Worm (Caenorhabditis elegans) whole organism, early embryonic: ENCODE data around the gene srh-303.
"Not testable (repeated sequence)": the region's sequence is repeated elsewhere in the genome, so short reads cannot be mapped to it uniquely, and the experiment has no call there.

Experiments used
- B0310.2 ChIP-seq: sonication (generic microtip); optimal IDR thresholded peaks from 2 replicates; lab custom pipeline; 2016; ENCODE audit warnings: mild to moderate bottlenecking, missing genetic modification characterization, missing compliant biosample characterization
- F13C5.2 ChIP-seq: sonication (generic microtip); optimal IDR thresholded peaks from 2 replicates; lab custom pipeline; 2017; ENCODE audit warnings: mild to moderate bottlenecking, missing genetic modification characterization, inconsistent platforms, missing compliant biosample characterization
- aly-1 ChIP-seq: sonication (generic microtip); optimal IDR thresholded peaks from 2 replicates; lab custom pipeline; 2016; ENCODE audit warnings: missing genetic modification characterization, missing compliant biosample characterization
- ama-1 ChIP-seq: fragments of 150-350 bp; optimal IDR thresholded peaks from 2 replicates; lab custom pipeline; 2014
- ceh-13 ChIP-seq: fragments of 200-800 bp; sonication (Bioruptor generic); optimal IDR thresholded peaks from 2 replicates; lab custom pipeline; 2018; ENCODE audit warnings: mild to moderate bottlenecking, missing genetic modification characterization, missing compliant biosample characterization
- ceh-36 ChIP-seq: sonication (generic microtip); optimal IDR thresholded peaks from 2 replicates; lab custom pipeline; 2016; ENCODE audit warnings: missing genetic modification characterization, inconsistent platforms, missing compliant biosample characterization
- ets-7 ChIP-seq: sonication (generic microtip); optimal IDR thresholded peaks from 2 replicates; lab custom pipeline; 2016; ENCODE audit warnings: missing genotype, missing genetic modification characterization, missing compliant biosample characterization
- flt-1 ChIP-seq: fragments of 200-800 bp; sonication (Bioruptor generic); IDR thresholded peaks from 2 replicates; pipeline ENCODE4 v1.3.6; 2022; ENCODE audit warnings: missing genetic modification characterization, missing compliant biosample characterization
- hmbx-1 ChIP-seq: sonication (generic microtip); optimal IDR thresholded peaks from 2 replicates; lab custom pipeline; 2016; ENCODE audit warnings: mild to moderate bottlenecking, missing genetic modification characterization, missing compliant biosample characterization
- hmg-4 ChIP-seq: fragments of 200-800 bp; sonication (Bioruptor generic); optimal IDR thresholded peaks from 2 replicates; lab custom pipeline; 2018; ENCODE audit warnings: mild to moderate bottlenecking, missing genetic modification characterization, missing compliant biosample characterization
- hnd-1 ChIP-seq: sonication (generic microtip); optimal IDR thresholded peaks from 2 replicates; lab custom pipeline; 2016; ENCODE audit warnings: missing genetic modification characterization, missing compliant biosample characterization
- pes-1 ChIP-seq: fragments of 200-800 bp; sonication (Bioruptor generic); IDR thresholded peaks from 2 replicates; pipeline ENCODE4 v1.3.6; 2022; ENCODE audit warnings: missing genetic modification reagents, missing genetic modification characterization, missing compliant biosample characterization
- scrt-1 ChIP-seq: fragments of 200-800 bp; sonication (Bioruptor generic); IDR thresholded peaks from 2 replicates; pipeline ENCODE4 v1.3.6; 2022; ENCODE audit warnings: missing genetic modification characterization, missing compliant biosample characterization
- sea-1 ChIP-seq: fragments of 200-800 bp; sonication (Bioruptor generic); conservative IDR thresholded peaks from 2 replicates; pipeline ENCODE4 v1.3.6; 2022; ENCODE audit warnings: missing genetic modification characterization, missing compliant biosample characterization
- tbx-11 ChIP-seq: fragments of 200-800 bp; sonication (Bioruptor generic); IDR thresholded peaks from 2 replicates; pipeline ENCODE4 v1.3.6; 2022; ENCODE audit warnings: missing genetic modification characterization, missing compliant biosample characterization
- tbx-37 ChIP-seq: fragments of 200-800 bp; sonication (Bioruptor generic); conservative IDR thresholded peaks from 2 replicates; pipeline ENCODE4 v1.3.6; 2022; ENCODE audit warnings: missing genetic modification reagents, missing genetic modification characterization, missing compliant biosample characterization
- tra-4 ChIP-seq: sonication (generic microtip); optimal IDR thresholded peaks from 2 replicates; lab custom pipeline; 2017; ENCODE audit warnings: missing genetic modification characterization, missing compliant biosample characterization

srh-303 gene

DNA sequence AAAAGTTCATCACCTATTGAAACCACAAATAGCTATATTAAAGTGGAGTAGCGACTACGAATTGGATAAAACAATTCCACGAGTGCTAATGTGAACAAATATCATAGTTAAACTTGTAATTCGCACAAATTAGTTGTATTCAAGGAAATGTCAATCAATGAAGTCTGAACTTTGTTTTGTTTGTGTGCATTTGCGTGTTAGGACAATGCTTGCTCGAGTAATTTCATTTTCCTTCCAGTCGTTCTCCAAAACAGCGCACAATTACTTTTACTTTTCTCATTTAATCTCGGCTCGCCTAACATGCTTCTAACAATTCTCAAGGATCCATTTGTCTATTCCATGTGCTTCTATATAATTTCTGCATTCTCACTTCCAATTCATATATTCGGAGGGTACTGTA lies 6.8 kb upstream of the srh-303 start, which contains the start of gene srh-301:
srh-301 (plus strand) TSS at position 301 of the 400 bp plus-strand sequence.
- no peak for TF ChIP-seq sea-1
- TF ChIP-seq B0310.2: no peak
- TF ChIP-seq aly-1 (tag; lab: Kevin White, UChicago): no peak
- no peak for TF ChIP-seq tbx-11
- no peak for TF ChIP-seq hnd-1 (tag; lab: Kevin White, UChicago)
- TF ChIP-seq flt-1 (GFP tag; lab: Robert Waterston, UW): no peak
- TF ChIP-seq ceh-13 (GFP tag; lab: Kevin White, UChicago): no peak
- TF ChIP-seq ama-1 (lab: Kevin White, UChicago): no peak
- no peak for TF ChIP-seq tra-4 (tag; lab: Kevin White, UChicago)
- no peak for TF ChIP-seq ceh-36
- no peak for TF ChIP-seq F13C5.2 (tag; lab: Kevin White, UChicago)
- TF ChIP-seq hmbx-1 (tag; lab: Kevin White, UChicago): no peak
- TF ChIP-seq scrt-1 (GFP tag; lab: Robert Waterston, UW): no peak
- TF ChIP-seq ets-7 (tag; lab: Kevin White, UChicago): no peak

DNA sequence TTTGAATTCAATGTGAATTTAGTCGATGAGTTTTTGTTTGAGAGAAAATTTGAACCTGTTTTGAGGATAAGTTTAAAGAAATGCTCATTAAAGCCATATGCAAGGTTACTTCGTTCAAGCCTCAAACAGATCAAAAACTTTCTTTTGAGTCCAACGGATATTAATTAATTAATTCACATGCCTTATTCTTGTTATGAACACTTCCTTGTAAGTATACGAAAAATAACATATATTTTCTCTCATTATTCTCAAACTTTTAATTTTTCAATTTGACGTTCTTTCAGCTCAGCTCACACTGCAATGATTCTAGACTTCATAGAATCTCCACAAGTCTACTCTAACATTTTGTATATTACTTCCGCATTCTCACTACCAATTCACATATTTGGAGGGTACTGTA lies 3.1 kb upstream of the srh-303 start, which contains the start of gene srh-304:
srh-304 (plus strand) TSS at position 301 of the 400 bp plus-strand sequence.
- no peak for TF ChIP-seq ceh-13 (GFP tag; lab: Kevin White, UChicago)
- TF ChIP-seq ceh-36: no peak
- TF ChIP-seq flt-1 (GFP tag; lab: Robert Waterston, UW): no peak
- no peak for TF ChIP-seq F13C5.2 (tag; lab: Kevin White, UChicago)
- no peak for TF ChIP-seq aly-1 (tag; lab: Kevin White, UChicago)

DNA sequence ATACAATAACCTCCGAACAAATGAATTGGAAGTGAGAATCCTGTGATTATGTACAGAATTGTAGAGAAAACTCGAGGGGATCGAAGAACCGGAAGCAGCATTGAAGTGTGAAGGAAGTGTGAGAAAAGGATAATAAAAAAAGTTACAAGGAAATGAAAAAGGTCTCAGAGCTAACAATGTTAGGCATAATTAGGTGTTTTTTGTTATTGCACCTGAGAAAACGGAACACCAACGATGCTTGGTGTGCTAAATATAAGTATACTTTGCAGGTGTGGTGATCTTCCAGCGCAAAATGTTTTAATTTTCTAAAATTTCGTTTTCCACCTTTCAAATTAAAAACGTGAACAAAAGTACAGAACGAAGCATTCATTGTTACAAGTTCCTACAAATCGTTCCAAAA lies 12.7 kb downstream of the srh-303 start, which contains the start of gene srh-286:
srh-286 (minus strand) TSS at position 101 of the 400 bp plus-strand sequence.
- TF ChIP-seq tbx-37: no peak

DNA sequence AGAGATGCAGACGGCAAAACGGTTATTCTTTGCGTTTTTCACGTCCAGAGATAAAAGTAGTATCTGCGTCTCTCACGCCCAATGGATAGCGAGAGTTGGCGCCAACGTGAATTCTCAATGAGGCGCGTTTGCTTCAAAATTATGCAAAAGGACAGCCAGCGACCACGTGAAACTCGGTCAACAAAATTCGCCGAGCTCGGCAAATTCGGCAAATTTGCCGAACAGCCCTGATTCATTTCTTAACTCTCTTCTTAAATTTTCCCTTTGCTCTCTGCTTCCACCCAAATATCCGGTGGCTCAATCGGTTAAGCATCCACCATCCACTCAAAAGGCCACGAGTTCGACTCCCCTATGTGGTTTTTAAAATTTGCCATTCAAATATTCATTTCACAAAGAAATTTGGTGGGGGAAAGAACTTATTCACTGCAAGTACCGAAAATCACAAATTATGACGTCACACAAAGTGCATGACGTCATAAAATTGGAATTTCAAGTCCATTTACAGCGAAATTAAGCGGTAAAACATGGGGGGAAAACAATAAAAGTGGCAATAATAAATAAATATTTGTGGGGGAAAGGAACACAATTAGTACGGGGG lies 14.0 kb downstream of the srh-303 start:
- TF ChIP-seq ama-1 (lab: Kevin White, UChicago): no peak
- TF ChIP-seq tbx-37: no peak
- TF ChIP-seq sea-1: no peak
- no peak for TF ChIP-seq tbx-11
- no peak for TF ChIP-seq pes-1 (GFP tag; lab: Robert Waterston, UW)
- no peak for TF ChIP-seq hmbx-1 (tag; lab: Kevin White, UChicago)
- no peak for TF ChIP-seq B0310.2
- TF ChIP-seq aly-1 (tag; lab: Kevin White, UChicago): no peak
- TF ChIP-seq flt-1 (GFP tag; lab: Robert Waterston, UW): no peak
- TF ChIP-seq scrt-1 (GFP tag; lab: Robert Waterston, UW): no peak
- TF ChIP-seq hnd-1 (tag; lab: Kevin White, UChicago): no peak
- no peak for TF ChIP-seq tra-4 (tag; lab: Kevin White, UChicago)
- TF ChIP-seq F13C5.2 (tag; lab: Kevin White, UChicago): no peak
- no peak for TF ChIP-seq ets-7 (tag; lab: Kevin White, UChicago)
- TF ChIP-seq ceh-36: no peak
- no peak for TF ChIP-seq ceh-13 (GFP tag; lab: Kevin White, UChicago)
- TF ChIP-seq hmg-4 (GFP tag; lab: Kevin White, UChicago): no peak

DNA sequence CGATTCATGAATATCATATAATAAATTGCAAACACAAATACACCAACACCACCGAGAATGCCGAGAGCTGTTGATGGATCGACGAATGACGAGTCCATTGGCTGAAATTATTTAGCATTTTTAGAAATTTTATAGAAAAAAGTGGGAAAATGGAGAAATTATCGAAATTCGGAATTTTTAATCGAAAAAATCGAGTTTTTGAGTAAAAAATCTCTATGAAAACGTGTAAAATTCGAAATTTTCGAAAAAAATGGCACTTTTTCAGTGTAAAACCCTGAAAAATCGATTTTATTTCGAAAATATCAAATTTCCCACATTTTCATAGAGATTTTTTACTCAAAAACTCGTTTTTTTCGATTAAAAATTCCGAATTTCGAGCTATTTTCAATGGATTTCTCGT lies 24.4 kb downstream of the srh-303 start, which contains the start of gene tcc-1:
tcc-1 (minus strand) TSS at position 101 of the 400 bp plus-strand sequence.
- TF ChIP-seq ceh-36 (no peak), hmbx-1 (tag; lab: Kevin White, UChicago) (no peak), F13C5.2 (tag; lab: Kevin White, UChicago) (no peak), hmg-4 (GFP tag; lab: Kevin White, UChicago) (no peak)

DNA sequence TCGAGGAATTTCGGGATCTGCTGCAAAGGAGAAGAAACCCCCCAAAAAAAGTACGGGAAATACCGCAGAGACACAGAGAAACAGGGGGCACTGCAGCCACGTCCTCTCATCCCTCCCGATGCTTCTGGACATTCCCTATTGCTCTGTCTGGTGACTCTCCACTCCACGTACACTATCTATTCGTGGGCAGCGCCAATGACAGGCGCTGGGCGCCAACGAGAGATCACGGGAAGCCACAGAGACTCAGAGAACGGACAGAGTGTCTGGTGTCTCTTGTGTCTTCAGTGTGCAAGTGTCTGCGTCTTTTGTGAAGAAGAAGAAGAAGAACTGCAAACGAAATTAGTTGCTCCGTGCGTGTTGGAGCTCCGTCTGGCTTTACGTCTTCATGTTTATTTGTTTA lies 26.5 kb downstream of the srh-303 start:
- TF ChIP-seq flt-1 (GFP tag; lab: Robert Waterston, UW) (no peak), hmbx-1 (tag; lab: Kevin White, UChicago) (no peak), tbx-37 (peak; percentile 25; the same call in 1 of the 2 replicates), sea-1 (no peak), ceh-36 (no peak), hmg-4 (GFP tag; lab: Kevin White, UChicago) (no peak), ama-1 (lab: Kevin White, UChicago) (no peak)

DNA sequence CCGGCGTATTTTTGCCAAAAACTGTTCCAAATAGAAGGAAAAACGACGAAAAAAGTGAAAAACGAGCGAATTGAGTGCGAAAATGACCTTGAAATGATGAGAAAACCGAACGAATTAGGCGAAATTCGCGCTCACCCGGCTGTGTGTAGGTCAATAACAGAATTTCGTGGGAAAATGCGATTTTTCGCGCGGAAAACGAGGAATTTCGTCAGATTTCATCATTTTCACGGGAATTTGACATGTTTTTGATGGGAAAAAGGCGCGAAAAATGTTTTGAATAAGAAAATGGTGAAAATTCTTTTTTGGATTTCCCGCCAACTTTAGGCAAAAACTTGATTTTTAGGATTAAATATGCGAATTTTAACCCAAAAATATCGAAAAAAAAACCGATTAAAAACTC lies 27.6 kb downstream of the srh-303 start:
- TF ChIP-seq hmbx-1 (tag; lab: Kevin White, UChicago) (no peak), ama-1 (lab: Kevin White, UChicago) (no peak)

DNA sequence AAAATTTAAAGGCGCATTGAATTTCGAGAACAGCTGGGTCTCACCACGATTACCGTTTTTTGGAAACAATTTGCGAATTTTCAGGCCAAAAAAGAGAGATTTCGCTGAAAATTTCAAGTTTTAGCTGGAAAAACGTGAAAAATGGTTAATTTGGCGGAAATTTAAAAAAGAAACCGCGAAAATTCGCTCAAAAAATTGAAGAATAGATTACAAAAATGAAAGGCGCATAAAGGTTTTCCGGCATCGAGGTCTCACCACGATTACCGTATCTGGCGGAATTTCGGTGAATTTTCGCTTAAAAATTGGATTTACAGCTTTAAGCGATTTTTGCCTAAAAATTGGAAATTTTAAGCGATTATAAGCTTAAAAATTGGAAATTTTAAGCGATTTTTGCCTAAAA lies 28.1 kb downstream of the srh-303 start:
- TF ChIP-seq hnd-1 (tag; lab: Kevin White, UChicago) (no peak), ama-1 (lab: Kevin White, UChicago) (no peak), B0310.2 (no peak)

DNA sequence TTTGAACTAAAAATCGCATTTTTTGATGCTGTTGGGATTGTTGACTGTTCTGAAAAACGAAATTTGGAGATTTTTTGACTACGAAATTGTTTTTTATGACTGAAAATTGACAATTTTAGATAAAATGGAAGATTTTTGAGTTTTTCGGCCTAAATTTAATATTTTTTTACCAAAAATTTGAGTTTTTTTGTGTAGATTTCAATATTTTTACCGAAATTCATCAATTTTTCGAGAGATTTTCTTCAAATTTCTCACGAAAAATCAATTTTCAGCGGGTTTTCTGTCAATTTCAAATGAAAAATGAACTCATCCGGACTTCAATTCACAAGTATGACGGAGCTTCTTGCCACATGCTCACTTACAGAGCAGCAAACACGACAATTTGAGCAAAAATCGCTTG lies 33.9 kb downstream of the srh-303 start, which contains the start of gene Y59A8A.8:
Y59A8A.8 (plus strand) TSS at position 301 of the 400 bp plus-strand sequence.
- not testable (repeated sequence) for TF ChIP-seq F13C5.2 (tag; lab: Kevin White, UChicago); ceh-36; pes-1 (GFP tag; lab: Robert Waterston, UW)
